Worm (Caenorhabditis elegans): ENCODE measurements around the gene T05D4.5.
A peak's percentile ranks its signal among the peaks of the same experiment; 100 is the strongest.

ce11 chrIII:13542458-13542857 lies 38.2 kb upstream of the T05D4.5 start:
- TF ChIP-seq unc-130 (GFP tag; optimal IDR thresholded peaks at IDR 0.05) (no peak), rcor-1 (GFP tag; IDR thresholded peaks at IDR 0.05) (no peak), ZK185.1 (tag; optimal IDR thresholded peaks at IDR 0.05; ENCODE audit: poor library complexity, severe bottlenecking) (no peak), nfya-1 (tag; optimal IDR thresholded peaks at IDR 0.05; ENCODE audit: borderline replicate concordance, insufficient read depth) (no peak), nhr-80 (tag; optimal IDR thresholded peaks at IDR 0.05) (peak; percentile 58)
